Worm (Caenorhabditis elegans) whole organism, early embryonic: ENCODE measurements around the gene W03C9.8.

Experiments used
- ama-1 ChIP-seq: fragments of 150-350 bp; optimal IDR thresholded peaks from 2 replicates; lab custom pipeline; 2014
- hmg-4 ChIP-seq: fragments of 200-800 bp; sonication (Bioruptor generic); optimal IDR thresholded peaks from 2 replicates; lab custom pipeline; 2018; ENCODE audit warnings: mild to moderate bottlenecking, missing genetic modification characterization, missing compliant biosample characterization
- hnd-1 ChIP-seq: sonication (generic microtip); optimal IDR thresholded peaks from 2 replicates; lab custom pipeline; 2016; ENCODE audit warnings: missing genetic modification characterization, missing compliant biosample characterization
- scrt-1 ChIP-seq: fragments of 200-800 bp; sonication (Bioruptor generic); IDR thresholded peaks from 2 replicates; pipeline ENCODE4 v1.3.6; 2022; ENCODE audit warnings: missing genetic modification characterization, missing compliant biosample characterization

ce11 chrII:11910569-11910968, 38.0 kb upstream of the W03C9.8 start:
- no peak for TF ChIP-seq ama-1
- no peak for TF ChIP-seq hmg-4 (GFP tag; lab: Kevin White, UChicago)
- TF ChIP-seq hnd-1 = no peak
- TF ChIP-seq scrt-1 = no peak
